Worm (Caenorhabditis elegans): ENCODE measurements around the gene str-106.

- TF ChIP-seq snpc-4 (tag; optimal IDR thresholded peaks at IDR 0.05) (no peak), nhr-21 (tag; optimal IDR thresholded peaks at IDR 0.05) (no peak), lsy-2 (tag; optimal IDR thresholded peaks at IDR 0.05) (no peak), fos-1 (tag; optimal IDR thresholded peaks at IDR 0.05) (no peak), nhr-23 (tag; optimal IDR thresholded peaks at IDR 0.05) (no peak)
These were observed 2.9 kb downstream of the str-106 start, which contains the start of gene srz-14 for ce11 chrV:16183357-16183756.

Measured in whole organism, L2 larva.